Worm (Caenorhabditis elegans) whole organism, late embryonic: ENCODE measurements around the gene arx-5.
A peak's percentile ranks its signal among the peaks of the same experiment; 100 is the strongest.

Experiments
- F13H6.1 ChIP-seq: sonication (generic microtip); optimal IDR thresholded peaks from 2 replicates; lab custom pipeline; 2016; ENCODE audit warnings: missing genetic modification characterization, missing compliant biosample characterization
- K09A11.1 ChIP-seq: sonication (generic microtip); optimal IDR thresholded peaks from 2 replicates; lab custom pipeline; 2017; ENCODE audit warnings: antibody characterized with exemption, mild to moderate bottlenecking, missing genetic modification characterization, missing compliant biosample characterization; ENCODE audit not compliant: insufficient read depth
- T23F11.4 ChIP-seq: fragments of 200-800 bp; sonication (Bioruptor generic); optimal IDR thresholded peaks from 2 replicates; lab custom pipeline; 2018; ENCODE audit warnings: mild to moderate bottlenecking, missing genetic modification characterization, missing compliant biosample characterization
- Y22D7AL.16 ChIP-seq: sonication (generic microtip); optimal IDR thresholded peaks from 2 replicates; lab custom pipeline; 2016; ENCODE audit warnings: missing genetic modification characterization, missing compliant biosample characterization
- ahr-1 ChIP-seq: sonication (generic microtip); optimal IDR thresholded peaks from 2 replicates; lab custom pipeline; 2016; ENCODE audit warnings: missing genetic modification characterization, missing compliant biosample characterization
- ama-1 ChIP-seq: fragments of 150-350 bp; optimal IDR thresholded peaks from 2 replicates; lab custom pipeline; 2014
- ceh-14 ChIP-seq: sonication (generic microtip); optimal IDR thresholded peaks from 2 replicates; lab custom pipeline; 2016; ENCODE audit warnings: missing genotype, missing genetic modification characterization, missing compliant biosample characterization
- ceh-18 ChIP-seq: sonication (generic microtip); optimal IDR thresholded peaks from 2 replicates; lab custom pipeline; 2016; ENCODE audit warnings: missing genetic modification characterization, missing compliant biosample characterization
- ceh-19 ChIP-seq: fragments of 200-800 bp; sonication (Bioruptor generic); optimal IDR thresholded peaks from 2 replicates; lab custom pipeline; 2018; ENCODE audit warnings: mild to moderate bottlenecking, missing genetic modification characterization, missing compliant biosample characterization
- ceh-2 ChIP-seq: sonication (generic microtip); optimal IDR thresholded peaks from 2 replicates; lab custom pipeline; 2016; ENCODE audit warnings: missing genotype, missing genetic modification characterization, missing compliant biosample characterization
- ceh-30 ChIP-seq: fragments of 150-350 bp; optimal IDR thresholded peaks from 2 replicates; lab custom pipeline; 2014; ENCODE audit warnings: missing biosample characterization, missing genetic modification characterization
- ceh-31 ChIP-seq: sonication (generic microtip); optimal IDR thresholded peaks from 2 replicates; lab custom pipeline; 2016; ENCODE audit warnings: missing genetic modification characterization, missing compliant biosample characterization
- ceh-34 ChIP-seq: sonication (generic microtip); optimal IDR thresholded peaks from 2 replicates; lab custom pipeline; 2016; ENCODE audit warnings: mild to moderate bottlenecking, missing genetic modification characterization, missing compliant biosample characterization
- ceh-48 ChIP-seq: sonication (generic microtip); optimal IDR thresholded peaks from 2 replicates; lab custom pipeline; 2016; ENCODE audit warnings: missing genetic modification characterization, inconsistent platforms, missing compliant biosample characterization
- ceh-9 ChIP-seq: sonication (generic microtip); optimal IDR thresholded peaks from 2 replicates; lab custom pipeline; 2016; ENCODE audit warnings: mild to moderate bottlenecking, missing genetic modification characterization, inconsistent platforms, missing compliant biosample characterization
- che-1 ChIP-seq: sonication (generic microtip); optimal IDR thresholded peaks from 2 replicates; lab custom pipeline; 2016; ENCODE audit warnings: mild to moderate bottlenecking, missing genetic modification characterization, missing compliant biosample characterization
- dmd-4 ChIP-seq: sonication (generic microtip); optimal IDR thresholded peaks from 2 replicates; lab custom pipeline; 2016; ENCODE audit warnings: borderline replicate concordance, missing genetic modification characterization, missing compliant biosample characterization
- dve-1 ChIP-seq: sonication (generic microtip); optimal IDR thresholded peaks from 2 replicates; lab custom pipeline; 2017; ENCODE audit warnings: antibody characterized with exemption, mild to moderate bottlenecking, missing genetic modification characterization, missing compliant biosample characterization
- elt-2 ChIP-seq: sonication (generic microtip); optimal IDR thresholded peaks from 2 replicates; lab custom pipeline; 2016; ENCODE audit warnings: missing genetic modification reagents, missing genetic modification characterization, missing compliant biosample characterization
- gmeb-2 ChIP-seq: sonication (generic microtip); optimal IDR thresholded peaks from 2 replicates; lab custom pipeline; 2016; ENCODE audit warnings: missing genetic modification characterization, inconsistent platforms, missing compliant biosample characterization
- hlh-30 ChIP-seq: sonication (generic microtip); optimal IDR thresholded peaks from 2 replicates; lab custom pipeline; 2017; ENCODE audit warnings: antibody characterized with exemption, missing genetic modification characterization, missing compliant biosample characterization; ENCODE audit not compliant: insufficient read depth
- hlh-8 ChIP-seq: sonication (generic microtip); optimal IDR thresholded peaks from 2 replicates; lab custom pipeline; 2016; ENCODE audit warnings: missing genotype, missing genetic modification characterization, missing compliant biosample characterization
- madf-2 ChIP-seq: sonication (generic microtip); optimal IDR thresholded peaks from 2 replicates; lab custom pipeline; 2017; ENCODE audit warnings: missing genetic modification characterization, missing compliant biosample characterization
- mec-3 ChIP-seq: sonication (generic microtip); optimal IDR thresholded peaks from 2 replicates; lab custom pipeline; 2016; ENCODE audit warnings: borderline replicate concordance, missing genetic modification characterization, missing compliant biosample characterization
- nhr-11 ChIP-seq: fragments of 150-350 bp; optimal IDR thresholded peaks from 2 replicates; lab custom pipeline; 2014; ENCODE audit warnings: missing biosample characterization, missing genetic modification characterization
- npax-4 ChIP-seq: sonication (generic microtip); optimal IDR thresholded peaks from 2 replicates; lab custom pipeline; 2016; ENCODE audit warnings: missing genetic modification characterization, missing compliant biosample characterization
- odd-2 ChIP-seq: sonication (generic microtip); optimal IDR thresholded peaks from 2 replicates; lab custom pipeline; 2017; ENCODE audit warnings: antibody characterized with exemption, mild to moderate bottlenecking, missing genetic modification characterization, missing compliant biosample characterization
- pha-2 ChIP-seq: sonication (generic microtip); optimal IDR thresholded peaks from 2 replicates; lab custom pipeline; 2017; ENCODE audit warnings: mild to moderate bottlenecking, missing genetic modification characterization, missing compliant biosample characterization
- pha-4 ChIP-seq: fragments of 150-350 bp; optimal IDR thresholded peaks from 2 replicates; lab custom pipeline; 2018; ENCODE audit warnings: missing biosample characterization, missing genetic modification reagents, missing genetic modification characterization
- pqm-1 ChIP-seq: sonication (generic microtip); optimal IDR thresholded peaks from 2 replicates; lab custom pipeline; 2016; ENCODE audit warnings: missing genetic modification characterization, missing compliant biosample characterization
- pros-1 ChIP-seq: fragments of 150-350 bp; optimal IDR thresholded peaks from 2 replicates; lab custom pipeline; 2014; ENCODE audit warnings: missing biosample characterization, missing genetic modification reagents, missing genetic modification characterization
- rnt-1 ChIP-seq: sonication (generic microtip); optimal IDR thresholded peaks from 2 replicates; lab custom pipeline; 2016; ENCODE audit warnings: missing genetic modification characterization, missing compliant biosample characterization
- sdc-2 ChIP-seq: sonication (generic microtip); optimal IDR thresholded peaks from 2 replicates; lab custom pipeline; 2016; ENCODE audit warnings: missing genotype, missing genetic modification characterization, missing compliant biosample characterization
- sox-2 ChIP-seq: fragments of 200-800 bp; sonication (Bioruptor generic); IDR thresholded peaks from 2 replicates; pipeline ENCODE4 v1.3.6; 2022; ENCODE audit warnings: missing genetic modification reagents, missing genetic modification characterization, missing compliant biosample characterization
- sox-4 ChIP-seq: sonication (generic microtip); optimal IDR thresholded peaks from 2 replicates; lab custom pipeline; 2017; ENCODE audit warnings: mild to moderate bottlenecking, missing genetic modification characterization, inconsistent platforms, missing compliant biosample characterization
- tbx-2 ChIP-seq: sonication (generic microtip); optimal IDR thresholded peaks from 2 replicates; lab custom pipeline; 2016; ENCODE audit warnings: missing genetic modification characterization, missing compliant biosample characterization
- tbx-7 ChIP-seq: sonication (generic microtip); optimal IDR thresholded peaks from 2 replicates; lab custom pipeline; 2016; ENCODE audit warnings: missing genotype, missing genetic modification characterization, missing compliant biosample characterization
- ttx-3 ChIP-seq: sonication (generic microtip); optimal IDR thresholded peaks from 2 replicates; lab custom pipeline; 2016; ENCODE audit warnings: missing genetic modification reagents, missing genetic modification characterization, missing compliant biosample characterization
- unc-3 ChIP-seq, 2 experiments: fragments of 200-800 bp in 1 of 2; sonication (Bioruptor generic) in 1 of 2; sonication (generic microtip) in 1 of 2; conservative IDR thresholded peaks in 1 of 2; optimal IDR thresholded peaks in 1 of 2; 2 replicates each; pipeline versions ENCODE4 v1.3.6 to Lab custom; 2016 to 2022; ENCODE audit warnings: missing compliant biosample characterization in 2 of 2, missing genetic modification characterization in 2 of 2, missing genetic modification reagents in 1 of 2
- unc-42 ChIP-seq: sonication (generic microtip); optimal IDR thresholded peaks from 2 replicates; lab custom pipeline; 2016; ENCODE audit warnings: missing genotype, missing genetic modification characterization, missing compliant biosample characterization
- ztf-16 ChIP-seq: sonication (generic microtip); optimal IDR thresholded peaks from 2 replicates; lab custom pipeline; 2017; ENCODE audit warnings: missing genetic modification characterization, missing compliant biosample characterization

The arx-5 gene

DNA sequence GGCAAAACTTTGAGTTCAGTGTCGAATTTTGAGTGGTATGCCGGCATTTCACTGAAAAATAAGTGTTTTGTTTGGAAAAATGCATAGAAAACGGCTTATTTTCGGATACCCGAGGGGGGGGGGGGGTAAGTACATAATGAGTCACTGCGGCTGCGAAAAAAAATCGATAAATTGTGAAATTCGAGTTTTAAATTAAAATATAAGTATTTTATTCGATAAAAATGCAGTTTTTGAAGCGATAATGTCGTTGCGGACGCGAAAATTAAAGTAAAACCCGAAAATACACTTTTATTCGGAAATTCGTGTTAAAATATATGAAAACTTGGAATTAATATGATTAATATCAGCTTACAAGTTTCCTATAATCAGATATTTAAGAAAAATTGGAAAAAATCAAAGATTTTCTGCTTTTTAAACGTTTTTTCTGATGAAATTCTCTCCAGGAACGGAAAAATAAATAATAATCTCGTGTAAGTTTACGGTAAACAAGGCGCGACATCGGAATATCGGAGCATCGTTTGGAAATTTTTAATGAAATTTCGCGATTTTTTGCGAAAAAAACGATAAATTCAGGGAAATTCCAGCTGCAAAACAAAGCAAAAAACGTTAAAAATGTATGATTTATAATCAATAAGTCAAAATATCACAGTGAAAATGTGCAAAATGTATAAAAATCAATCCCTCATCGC, at the start of gene arx-5:
Gene arx-5, minus strand, starts transcription at position 51 of the 689 bp plus-strand sequence.
- TF ChIP-seq pha-2 (tag; lab: Kevin White, UChicago) (no peak), ceh-30 (tag; lab: Kevin White, UChicago) (no peak), tbx-2 (tag; lab: Kevin White, UChicago) (no peak), ceh-31 (tag; lab: Kevin White, UChicago) (no peak), unc-42 (peak; percentile 63), elt-2 (tag; lab: Kevin White, UChicago) (no peak), tbx-7 (tag; lab: Kevin White, UChicago) (no peak), sdc-2 (tag; lab: Kevin White, UChicago) (no peak)

DNA sequence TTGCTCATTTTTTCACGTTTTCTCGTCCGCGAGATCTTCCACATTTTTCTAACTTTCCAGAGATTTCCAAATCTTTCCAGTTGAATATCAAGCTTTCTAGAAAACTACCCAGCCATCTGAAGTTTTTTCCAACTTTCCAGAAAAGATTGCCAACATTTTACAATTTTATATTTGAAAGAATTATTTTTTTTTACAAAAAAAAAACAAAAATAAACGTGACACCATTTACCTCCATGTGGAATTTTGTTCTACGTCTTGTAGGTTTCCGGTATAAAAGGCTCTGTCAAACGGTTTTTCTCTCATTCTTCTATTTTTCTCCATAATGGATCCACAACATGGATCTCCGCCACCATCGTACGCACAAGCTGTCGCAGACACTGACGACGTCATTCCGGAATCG, 46.7 kb upstream of the arx-5 start, which contains the start of gene Y37D8A.8:
Gene Y37D8A.8, plus strand, starts transcription at position 301 of the 400 bp plus-strand sequence.
- TF ChIP-seq hlh-30 (tag; lab: Kevin White, UChicago) (no peak), ztf-16 (tag; lab: Kevin White, UChicago) (no peak), ceh-2 (no peak), npax-4 (tag; lab: Kevin White, UChicago) (no peak), ceh-48 (tag; lab: Kevin White, UChicago) (no peak), unc-3 (GFP tag; conservative IDR thresholded peaks at IDR 0.05; lab: Robert Waterston, UW) (no peak), unc-3 (tag; optimal IDR thresholded peaks at IDR 0.05; lab: Kevin White, UChicago) (no peak), Y22D7AL.16 (no peak), sox-2 (no peak), hlh-8 (tag; lab: Kevin White, UChicago) (no peak), K09A11.1 (tag; lab: Kevin White, UChicago) (no peak), madf-2 (no peak), ceh-18 (tag; lab: Kevin White, UChicago) (no peak), sdc-2 (tag; lab: Kevin White, UChicago) (no peak), ama-1 (lab: Kevin White, UChicago) (no peak), nhr-11 (tag; lab: Kevin White, UChicago) (no peak), unc-42 (no peak), dve-1 (tag; lab: Kevin White, UChicago) (no peak)

DNA sequence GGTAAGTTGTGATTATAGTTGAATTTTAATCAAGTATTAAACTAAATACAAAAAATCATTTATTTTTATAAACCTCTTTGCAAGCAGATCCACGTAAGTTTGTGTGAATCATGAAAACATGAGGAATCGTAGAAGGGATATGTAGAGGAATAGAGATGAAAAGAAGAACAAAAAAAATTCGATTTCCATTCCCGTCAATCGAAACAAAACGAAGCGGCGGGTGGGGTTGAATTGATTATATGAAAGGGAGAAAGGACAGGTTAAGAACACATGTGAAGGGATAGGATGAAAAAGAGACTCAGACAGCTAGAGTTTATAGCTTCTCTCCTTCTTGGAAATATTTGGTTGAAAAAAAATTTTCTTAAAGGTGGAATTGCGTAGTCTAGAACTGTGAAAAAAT, 42.2 kb upstream of the arx-5 start:
- TF ChIP-seq ceh-19 (no peak), ceh-14 (tag; lab: Kevin White, UChicago) (no peak), ceh-9 (no peak), tbx-7 (tag; lab: Kevin White, UChicago) (no peak), mec-3 (no peak), T23F11.4 (GFP tag; lab: Kevin White, UChicago) (no peak), hlh-8 (tag; lab: Kevin White, UChicago) (no peak), madf-2 (no peak), F13H6.1 (no peak)

DNA sequence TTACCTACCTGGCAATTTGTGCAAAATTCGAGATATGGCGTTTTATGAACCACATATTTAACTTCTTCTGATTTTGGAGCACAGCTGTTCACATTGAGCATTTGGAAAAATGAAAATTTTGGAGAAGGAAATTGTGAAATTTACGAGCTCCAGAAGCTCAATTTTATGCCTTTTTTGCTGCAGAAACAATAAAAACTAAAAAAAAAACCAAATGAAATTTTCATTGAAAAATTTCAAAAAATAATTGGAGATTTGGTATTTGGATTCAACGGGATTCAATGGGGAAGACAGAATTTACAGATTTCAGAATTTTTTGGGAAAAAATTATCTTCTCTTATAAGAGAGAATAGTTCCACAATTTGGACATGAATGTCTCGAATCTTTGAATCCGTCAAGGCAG, 38.7 kb upstream of the arx-5 start, which contains the start of gene Y37D8A.26:
Gene Y37D8A.26, minus strand, starts transcription at position 101 of the 400 bp plus-strand sequence.
- TF ChIP-seq odd-2 (no peak), ttx-3 (tag; lab: Kevin White, UChicago) (no peak)

DNA sequence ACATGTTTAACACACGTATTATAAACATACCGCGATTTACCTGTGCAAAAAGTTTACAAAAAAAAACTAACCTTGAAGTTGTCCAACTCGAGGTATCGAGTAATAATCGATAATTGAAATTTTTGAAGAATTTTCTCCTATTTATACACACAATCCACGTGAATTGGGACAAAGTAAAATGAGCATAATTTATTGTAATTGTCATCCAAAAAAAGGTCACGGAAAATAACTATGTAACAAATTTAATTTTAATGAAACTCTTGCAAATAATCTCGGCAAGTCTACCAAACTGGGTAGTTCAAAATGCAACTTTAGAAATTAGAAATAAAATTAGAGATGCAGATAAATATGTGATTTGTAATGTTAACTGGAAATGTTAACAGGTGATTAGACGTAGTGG, 37.5 kb upstream of the arx-5 start, which contains the start of gene Y37D8A.5:
Gene Y37D8A.5, minus strand, starts transcription at position 101 of the 400 bp plus-strand sequence.
- no peak for TF ChIP-seq ceh-14 (tag; lab: Kevin White, UChicago)
- no peak for TF ChIP-seq ceh-19
- no peak for TF ChIP-seq gmeb-2 (tag; lab: Kevin White, UChicago)
- TF ChIP-seq unc-3 (GFP tag; conservative IDR thresholded peaks at IDR 0.05; lab: Robert Waterston, UW) = no peak
- TF ChIP-seq unc-3 (tag; optimal IDR thresholded peaks at IDR 0.05; lab: Kevin White, UChicago) = no peak
- no peak for TF ChIP-seq ceh-30 (tag; lab: Kevin White, UChicago)
- no peak for TF ChIP-seq sox-4 (tag; lab: Kevin White, UChicago)
- no peak for TF ChIP-seq ceh-34 (tag; lab: Kevin White, UChicago)
- TF ChIP-seq tbx-2 (tag; lab: Kevin White, UChicago) = no peak
- no peak for TF ChIP-seq pha-4 (tag; lab: Kevin White, UChicago)
- no peak for TF ChIP-seq ttx-3 (tag; lab: Kevin White, UChicago)
- no peak for TF ChIP-seq rnt-1 (tag; lab: Kevin White, UChicago)
- TF ChIP-seq T23F11.4 (GFP tag; lab: Kevin White, UChicago) = no peak
- no peak for TF ChIP-seq pros-1 (tag; lab: Kevin White, UChicago)
- TF ChIP-seq ceh-48 (tag; lab: Kevin White, UChicago) = no peak
- no peak for TF ChIP-seq dmd-4 (tag; lab: Kevin White, UChicago)
- TF ChIP-seq ceh-2 = no peak
- no peak for TF ChIP-seq madf-2
- TF ChIP-seq ahr-1 (tag; lab: Kevin White, UChicago) = no peak
- TF ChIP-seq pqm-1 (tag; lab: Kevin White, UChicago) = no peak
- no peak for TF ChIP-seq che-1 (tag; lab: Kevin White, UChicago)
- TF ChIP-seq, all 69 proteins: peak for 0
